Fruit fly (Drosophila melanogaster) whole organism, embryonic: ENCODE data around the gene CG17786.

ENCODE experiments used
- B-H1 ChIP-seq: fragments of 200-800 bp; sonication (Bioruptor generic); IDR thresholded peaks from 3 replicates; pipeline ENCODE4 v1.3.6; 2022; ENCODE audit warnings: missing biosample characterization, missing genetic modification characterization
- Bdp1 ChIP-seq: fragments of 200-800 bp; sonication (Bioruptor generic); optimal IDR thresholded peaks from 3 replicates; lab custom pipeline; 2016; ENCODE audit warnings: missing biosample characterization, missing genetic modification characterization
- CG10274 ChIP-seq: fragments of 200-800 bp; sonication (Bioruptor generic); optimal IDR thresholded peaks from 3 replicates; lab custom pipeline; 2017; ENCODE audit warnings: missing biosample characterization, mild to moderate bottlenecking, missing genetic modification characterization
- CG10321 ChIP-seq: fragments of 200-800 bp; sonication (Bioruptor generic); IDR thresholded peaks from 2 replicates; pipeline ENCODE4 v1.3.6; 2022; ENCODE audit warnings: missing biosample characterization, missing genetic modification characterization
- CG12155 ChIP-seq: fragments of 200-800 bp; sonication (Bioruptor generic); optimal IDR thresholded peaks from 3 replicates; lab custom pipeline; 2016; ENCODE audit warnings: missing biosample characterization, missing genetic modification characterization
- CG14014 ChIP-seq: fragments of 200-800 bp; sonication (Bioruptor generic); IDR thresholded peaks from 2 replicates; pipeline ENCODE4 v1.3.6; 2022; ENCODE audit warnings: missing biosample characterization, missing genetic modification characterization
- CG14710 ChIP-seq: fragments of 200-800 bp; sonication (Bioruptor generic); optimal IDR thresholded peaks from 3 replicates; lab custom pipeline; 2019; ENCODE audit warnings: missing biosample characterization, mild to moderate bottlenecking, missing genetic modification characterization, moderate library complexity
- CG14860 ChIP-seq: fragments of 200-800 bp; sonication (Bioruptor generic); IDR thresholded peaks from 3 replicates; pipeline ENCODE4 v1.3.6; 2022; ENCODE audit warnings: missing biosample characterization, missing genetic modification characterization; ENCODE audit not compliant: partially characterized antibody
- CG15269 ChIP-seq: fragments of 200-800 bp; sonication (Bioruptor generic); optimal IDR thresholded peaks from 2 replicates; lab custom pipeline; 2018; ENCODE audit warnings: missing biosample characterization, mild to moderate bottlenecking, missing genetic modification characterization, moderate library complexity
- CG16779 ChIP-seq: fragments of 200-800 bp; sonication (Bioruptor generic); IDR thresholded peaks from 2 replicates; pipeline ENCODE4 v1.3.6; 2022; ENCODE audit warnings: missing biosample characterization, missing genetic modification characterization
- CG16863 ChIP-seq: fragments of 200-800 bp; sonication (Bioruptor generic); optimal IDR thresholded peaks from 3 replicates; lab custom pipeline; 2016; ENCODE audit warnings: missing biosample characterization, missing genetic modification characterization
- CG17829 ChIP-seq: fragments of 200-800 bp; optimal IDR thresholded peaks from 2 replicates; lab custom pipeline; 2019; ENCODE audit warnings: missing biosample characterization, mild to moderate bottlenecking, missing genetic modification characterization, moderate library complexity
- CG18476 ChIP-seq: fragments of 200-800 bp; sonication (Bioruptor generic); optimal IDR thresholded peaks from 2 replicates; lab custom pipeline; 2016; ENCODE audit warnings: missing biosample characterization, mild to moderate bottlenecking, missing genetic modification characterization
- CG2116 ChIP-seq: fragments of 200-800 bp; sonication (Bioruptor generic); optimal IDR thresholded peaks from 3 replicates; lab custom pipeline; 2018; ENCODE audit warnings: missing biosample characterization, mild to moderate bottlenecking, missing genetic modification characterization
- CG2129 ChIP-seq: fragments of 200-800 bp; sonication (Bioruptor generic); IDR thresholded peaks from 2 replicates; pipeline ENCODE4 v1.3.6; 2022; ENCODE audit warnings: missing biosample characterization, missing genetic modification characterization; ENCODE audit not compliant: partially characterized antibody
- CG2712 ChIP-seq: fragments of 200-800 bp; optimal IDR thresholded peaks from 3 replicates; lab custom pipeline; 2019; ENCODE audit warnings: missing biosample characterization, mild to moderate bottlenecking, missing genetic modification characterization, moderate library complexity
- CG2889 ChIP-seq: fragments of 200-800 bp; sonication (Bioruptor generic); IDR thresholded peaks from 3 replicates; pipeline ENCODE4 v1.3.6; 2022; ENCODE audit warnings: missing biosample characterization, missing genetic modification characterization
- CG33213 ChIP-seq: fragments of 200-800 bp; sonication (Bioruptor generic); optimal IDR thresholded peaks from 3 replicates; lab custom pipeline; 2016; ENCODE audit warnings: missing biosample characterization, missing genetic modification characterization
- CG43689 ChIP-seq: fragments of 200-800 bp; sonication (Bioruptor generic); IDR thresholded peaks from 2 replicates; pipeline ENCODE4 v1.3.6; 2022; ENCODE audit warnings: missing biosample characterization, missing genetic modification characterization
- CG6654 ChIP-seq: fragments of 200-800 bp; sonication (Bioruptor generic); optimal IDR thresholded peaks from 2 replicates; lab custom pipeline; 2017; ENCODE audit warnings: missing biosample characterization, mild to moderate bottlenecking, missing genetic modification characterization
- CG7786 ChIP-seq: fragments of 200-800 bp; sonication (Bioruptor generic); optimal IDR thresholded peaks from 2 replicates; lab custom pipeline; 2016; ENCODE audit warnings: missing biosample characterization, missing genetic modification characterization
- CG9609 ChIP-seq: fragments of 200-800 bp; sonication (Bioruptor generic); optimal IDR thresholded peaks from 3 replicates; lab custom pipeline; 2016; ENCODE audit warnings: missing biosample characterization, missing genetic modification characterization
- Camta ChIP-seq: fragments of 200-800 bp; sonication (Bioruptor generic); optimal IDR thresholded peaks from 2 replicates; lab custom pipeline; 2016; ENCODE audit warnings: missing biosample characterization, missing genetic modification characterization
- Dll ChIP-seq: fragments of 200-800 bp; sonication (Bioruptor generic); IDR thresholded peaks from 4 replicates; pipeline ENCODE4 v1.3.6; 2022; ENCODE audit warnings: missing biosample characterization, missing genetic modification characterization; ENCODE audit not compliant: partially characterized antibody
- Ets65A ChIP-seq: fragments of 200-800 bp; sonication (Bioruptor generic); peaks from one replicate; lab custom pipeline; 2016; ENCODE audit warnings: missing biosample characterization, missing genetic modification characterization
- Hey ChIP-seq: fragments of 200-800 bp; sonication (Bioruptor generic); optimal IDR thresholded peaks from 3 replicates; lab custom pipeline; 2018; ENCODE audit warnings: missing biosample characterization, mild to moderate bottlenecking, missing genetic modification characterization
- Lpt ChIP-seq: fragments of >200 bp; optimal IDR thresholded peaks from 2 replicates; lab custom pipeline; 2018; ENCODE audit warnings: missing biosample characterization, missing genetic modification characterization
- MTF-1 ChIP-seq: fragments of 200-800 bp; sonication (Bioruptor generic); optimal IDR thresholded peaks from 2 replicates; lab custom pipeline; 2018; ENCODE audit warnings: missing biosample characterization, mild to moderate bottlenecking, missing genetic modification characterization, borderline replicate concordance
- NfI ChIP-seq: fragments of 200-800 bp; sonication (Bioruptor generic); optimal IDR thresholded peaks from 3 replicates; lab custom pipeline; 2018; ENCODE audit warnings: missing biosample characterization, mild to moderate bottlenecking, missing genetic modification characterization, moderate library complexity
- Oli ChIP-seq: fragments of 200-800 bp; sonication (Bioruptor generic); optimal IDR thresholded peaks from 2 replicates; lab custom pipeline; 2018; ENCODE audit warnings: missing biosample characterization, mild to moderate bottlenecking, missing genetic modification characterization, moderate library complexity
- Ssrp ChIP-seq: fragments of 200-800 bp; sonication (Bioruptor generic); optimal IDR thresholded peaks from 2 replicates; lab custom pipeline; 2018; ENCODE audit warnings: missing biosample characterization, mild to moderate bottlenecking, missing genetic modification characterization, moderate library complexity
- Taf1 ChIP-seq: fragments of 200-800 bp; sonication (Bioruptor generic); IDR thresholded peaks from 2 replicates; pipeline ENCODE4 v1.3.6; 2022; ENCODE audit warnings: missing biosample characterization, missing genetic modification characterization
- Usf ChIP-seq: fragments of 200-800 bp; sonication (Bioruptor generic); optimal IDR thresholded peaks from 2 replicates; lab custom pipeline; 2017; ENCODE audit warnings: missing genotype, missing biosample characterization, missing genetic modification characterization
- YL-1 ChIP-seq: fragments of 200-800 bp; sonication (Bioruptor generic); optimal IDR thresholded peaks from 3 replicates; lab custom pipeline; 2017; ENCODE audit warnings: missing biosample characterization, mild to moderate bottlenecking, missing genetic modification characterization
- az2 ChIP-seq: fragments of 200-800 bp; sonication (Bioruptor generic); optimal IDR thresholded peaks from 3 replicates; lab custom pipeline; 2016; ENCODE audit warnings: missing biosample characterization, missing genetic modification characterization
- bcd ChIP-seq: fragments of 200-800 bp; sonication (Bioruptor generic); optimal IDR thresholded peaks from 2 replicates; lab custom pipeline; 2017; ENCODE audit warnings: missing biosample characterization, mild to moderate bottlenecking, missing genetic modification characterization
- emc ChIP-seq: fragments of 200-800 bp; sonication (Bioruptor generic); optimal IDR thresholded peaks from 2 replicates; lab custom pipeline; 2016; ENCODE audit warnings: missing biosample characterization, missing genetic modification characterization
- gt ChIP-seq: fragments of 200-800 bp; sonication (Bioruptor generic); IDR thresholded peaks from 2 replicates; pipeline ENCODE4 v1.3.6; 2022; ENCODE audit warnings: missing biosample characterization, missing genetic modification characterization
- hkb ChIP-seq, 2 experiments: fragments of 200-800 bp in 1 of 2; fragments of >200 bp in 1 of 2; sonication (Bioruptor generic) in 1 of 2; IDR thresholded peaks in 1 of 2; optimal IDR thresholded peaks in 1 of 2; 2 replicates each; pipeline versions ENCODE4 v1.3.6 to Lab custom; 2017 to 2022; ENCODE audit warnings: missing biosample characterization in 1 of 2, missing genetic modification characterization in 1 of 2
- kah ChIP-seq: fragments of 200-800 bp; sonication (Bioruptor generic); optimal IDR thresholded peaks from 2 replicates; lab custom pipeline; 2018; ENCODE audit warnings: missing biosample characterization, mild to moderate bottlenecking, missing genetic modification characterization
- ken ChIP-seq: fragments of 200-800 bp; sonication (Bioruptor generic); IDR thresholded peaks from 3 replicates; pipeline ENCODE4 v1.3.6; 2022; ENCODE audit warnings: missing biosample characterization, missing genetic modification characterization
- knrl ChIP-seq: fragments of 200-800 bp; sonication (Bioruptor generic); IDR thresholded peaks from 3 replicates; pipeline ENCODE4 v1.3.6; 2022; ENCODE audit warnings: missing biosample characterization, missing genetic modification characterization; ENCODE audit not compliant: partially characterized antibody
- nerfin-1 ChIP-seq: fragments of 200-800 bp; sonication (Bioruptor generic); optimal IDR thresholded peaks from 3 replicates; lab custom pipeline; 2019; ENCODE audit warnings: missing biosample characterization, mild to moderate bottlenecking, missing genetic modification characterization, moderate library complexity
- nerfin-2 ChIP-seq: fragments of 200-800 bp; sonication (Bioruptor generic); IDR thresholded peaks from 2 replicates; pipeline ENCODE4 v1.3.6; 2022; ENCODE audit warnings: missing biosample characterization, missing genetic modification characterization; ENCODE audit not compliant: partially characterized antibody
- oc ChIP-seq: fragments of 200-800 bp; sonication (Bioruptor generic); optimal IDR thresholded peaks from 2 replicates; lab custom pipeline; 2018; ENCODE audit warnings: missing biosample characterization, mild to moderate bottlenecking, missing genetic modification characterization, moderate library complexity
- onecut ChIP-seq: fragments of 200-800 bp; sonication (Bioruptor generic); IDR thresholded peaks from 2 replicates; pipeline ENCODE4 v1.3.6; 2022; ENCODE audit warnings: missing biosample characterization, missing genetic modification characterization
- peb ChIP-seq: fragments of 200-800 bp; sonication (Bioruptor generic); IDR thresholded peaks from 2 replicates; pipeline ENCODE4 v1.3.6; 2022; ENCODE audit warnings: missing biosample characterization, missing genetic modification characterization
- shn ChIP-seq: fragments of 200-800 bp; sonication (Bioruptor generic); optimal IDR thresholded peaks from 3 replicates; lab custom pipeline; 2016; ENCODE audit warnings: missing biosample characterization, missing genetic modification characterization
- sima ChIP-seq: fragments of 200-800 bp; sonication (Bioruptor generic); optimal IDR thresholded peaks from 2 replicates; lab custom pipeline; 2016; ENCODE audit warnings: missing biosample characterization, missing genetic modification characterization
- tap ChIP-seq: fragments of 200-800 bp; optimal IDR thresholded peaks from 3 replicates; lab custom pipeline; 2019; ENCODE audit warnings: missing biosample characterization, mild to moderate bottlenecking, missing genetic modification characterization, moderate library complexity
- twi ChIP-seq: fragments of 200-800 bp; optimal IDR thresholded peaks from 2 replicates; lab custom pipeline; 2019; ENCODE audit warnings: missing biosample characterization, mild to moderate bottlenecking, missing genetic modification characterization, moderate library complexity

CG17786 gene

DNA sequence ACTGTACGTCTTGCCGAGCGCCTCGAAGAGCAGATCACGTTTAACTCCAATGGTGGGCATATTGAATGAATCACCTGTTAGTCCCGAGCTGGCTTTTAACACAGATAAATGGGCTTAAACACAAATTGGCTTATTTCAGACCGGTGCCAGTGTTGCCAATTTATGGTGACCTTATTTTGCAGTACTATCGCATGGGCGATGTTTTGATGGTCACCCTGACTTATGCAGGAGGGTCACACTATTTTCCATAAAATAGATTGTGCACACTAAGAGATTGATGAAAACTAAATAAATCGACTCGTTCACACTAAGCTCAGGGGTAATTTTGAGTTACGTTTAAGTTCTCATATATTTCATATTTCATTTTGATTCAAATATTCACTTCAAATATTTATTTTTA lies 34.0 kb upstream of the CG17786 start, which contains the start of gene beta-PheRS (continued):
- TF ChIP-seq CG7786 (GFP tag; lab: Kevin White, UChicago) (peak; percentile 48), CG10274 (GFP tag; lab: Kevin White, UChicago) (no peak), CG18476 (GFP tag; lab: Kevin White, UChicago) (peak; percentile 4), CG14710 (tag; lab: Kevin White, UChicago) (peak; percentile 95), CG2712 (tag; lab: Kevin White, UChicago) (peak; percentile 91), CG10321 (peak; percentile 19; the same call in 1 of the 2 replicates), CG9609 (peak; percentile 3), CG14860 (GFP tag; lab: Robert Waterston, UW) (peak; percentile 80), Bdp1 (peak; percentile 29), CG14014 (GFP tag; lab: Robert Waterston, UW) (peak; percentile 75), MTF-1 (no peak), CG33213 (GFP tag; lab: Kevin White, UChicago) (peak; percentile 77), onecut (GFP tag; lab: Robert Waterston, UW) (0 out of 2 replicates have a peak, but pooled peaks have one; percentile 8), Taf1 (no peak), emc (GFP tag; lab: Kevin White, UChicago) (no peak), CG2129 (GFP tag; lab: Robert Waterston, UW) (peak; percentile 63), Lpt (GFP tag; lab: Kevin White, UChicago) (no peak), B-H1 (peak; percentile 22; the same call in 1 of the 3 replicates), CG17829 (tag; lab: Kevin White, UChicago) (peak; percentile 76), nerfin-2 (GFP tag; lab: Robert Waterston, UW) (peak; percentile 81), Ssrp (tag; lab: Kevin White, UChicago) (peak; percentile 23), kah (no peak), shn (GFP tag; lab: Kevin White, UChicago) (peak; percentile 51), CG43689 (GFP tag; lab: Robert Waterston, UW) (no peak), CG2116 (GFP tag; lab: Kevin White, UChicago) (peak; percentile 49), Dll (GFP tag; lab: Robert Waterston, UW) (peak; percentile 88), ken (peak; percentile 41; the same call in 1 of the 3 replicates), Camta (GFP tag; lab: Kevin White, UChicago) (peak; percentile 35), CG16779 (GFP tag; lab: Robert Waterston, UW) (no peak), oc (tag; lab: Kevin White, UChicago) (no peak), CG15269 (tag; lab: Kevin White, UChicago) (no peak), Hey (tag; lab: Kevin White, UChicago) (no peak), hkb (optimal IDR thresholded peaks at IDR 0.05; lab: Kevin White, UChicago) (no peak), hkb (GFP tag; IDR thresholded peaks at IDR 0.05; lab: Robert Waterston, UW) (peak; percentile 23; the same call in 1 of the 2 replicates), NfI (GFP tag; lab: Kevin White, UChicago) (peak; percentile 58), sima (GFP tag; lab: Kevin White, UChicago) (no peak), CG2889 (GFP tag; lab: Robert Waterston, UW) (no peak), YL-1 (GFP tag; lab: Kevin White, UChicago) (peak; percentile 98), az2 (GFP tag; lab: Kevin White, UChicago) (peak; percentile 52), twi (tag; lab: Kevin White, UChicago) (no peak), peb (GFP tag; lab: Robert Waterston, UW) (no peak), tap (tag; lab: Kevin White, UChicago) (no peak), Ets65A (peak; percentile 94), Usf (GFP tag; lab: Kevin White, UChicago) (peak; percentile 17), nerfin-1 (tag; lab: Kevin White, UChicago) (no peak), gt (GFP tag; lab: Robert Waterston, UW) (no peak), Oli (tag; lab: Kevin White, UChicago) (no peak), CG16863 (GFP tag; lab: Kevin White, UChicago) (peak; percentile 13), bcd (GFP tag; lab: Kevin White, UChicago) (no peak), knrl (GFP tag; lab: Robert Waterston, UW) (peak; percentile 92), CG6654 (GFP tag; lab: Kevin White, UChicago) (no peak), CG12155 (GFP tag; lab: Kevin White, UChicago) (peak; percentile 52)
